Worm (Caenorhabditis elegans): Measurements from ENCODE around the gene srj-39.

The srj-39 gene

ce11 chrV:4104298-4104697 lies at the start of gene srj-39:
Gene srj-39, plus strand, starts transcription at chrV:4104598.
- TF ChIP-seq mec-3 (tag; optimal IDR thresholded peaks at IDR 0.05; ENCODE audit: borderline replicate concordance) (no peak), sox-2 (GFP tag; IDR thresholded peaks at IDR 0.05) (no peak), Y22D7AL.16 (tag; optimal IDR thresholded peaks at IDR 0.05) (no peak), pag-3 (tag; optimal IDR thresholded peaks at IDR 0.05; ENCODE audit: borderline replicate concordance) (no peak), ama-1 (optimal IDR thresholded peaks at IDR 0.05) (no peak), unc-3 (GFP tag; conservative IDR thresholded peaks at IDR 0.05) (no peak), unc-3 (tag; optimal IDR thresholded peaks at IDR 0.05) (no peak), ceh-30 (tag; optimal IDR thresholded peaks at IDR 0.05) (no peak), fkh-6 (tag; optimal IDR thresholded peaks at IDR 0.05) (no peak), elt-2 (tag; optimal IDR thresholded peaks at IDR 0.05) (no peak), nhr-232 (tag; optimal IDR thresholded peaks at IDR 0.05) (no peak), ceh-24 (tag; optimal IDR thresholded peaks at IDR 0.05) (no peak), hlh-8 (tag; optimal IDR thresholded peaks at IDR 0.05) (no peak), ahr-1 (tag; optimal IDR thresholded peaks at IDR 0.05) (no peak), pros-1 (tag; optimal IDR thresholded peaks at IDR 0.05) (no peak), dmd-4 (tag; optimal IDR thresholded peaks at IDR 0.05; ENCODE audit: borderline replicate concordance) (no peak), hlh-13 (GFP tag; optimal IDR thresholded peaks at IDR 0.05) (no peak)

ce11 chrV:4055025-4055424 lies 49.4 kb upstream of the srj-39 start, which contains the start of gene djr-1.2:
Gene djr-1.2, minus strand, starts transcription at chrV:4055125.
- TF ChIP-seq che-1 (tag; optimal IDR thresholded peaks at IDR 0.05) (no peak), dmd-4 (tag; optimal IDR thresholded peaks at IDR 0.05; ENCODE audit: borderline replicate concordance) (no peak), ahr-1 (tag; optimal IDR thresholded peaks at IDR 0.05) (no peak), K02D7.2 (tag; optimal IDR thresholded peaks at IDR 0.05) (no peak), npax-4 (tag; optimal IDR thresholded peaks at IDR 0.05) (no peak), C08G9.2 (tag; optimal IDR thresholded peaks at IDR 0.05) (no peak), unc-55 (GFP tag; optimal IDR thresholded peaks at IDR 0.05) (no peak), pros-1 (tag; optimal IDR thresholded peaks at IDR 0.05) (no peak), Y22D7AL.16 (tag; optimal IDR thresholded peaks at IDR 0.05) (no peak), pha-2 (tag; optimal IDR thresholded peaks at IDR 0.05) (no peak), pqm-1 (tag; optimal IDR thresholded peaks at IDR 0.05) (no peak), ceh-18 (tag; optimal IDR thresholded peaks at IDR 0.05) (no peak)

ce11 chrV:4056203-4056602 lies 48.2 kb upstream of the srj-39 start:
- TF ChIP-seq hlh-13 (GFP tag; optimal IDR thresholded peaks at IDR 0.05) = no peak
- TF ChIP-seq fkh-10 (GFP tag; optimal IDR thresholded peaks at IDR 0.05) = no peak
- no peak for TF ChIP-seq ceh-19 (GFP tag; optimal IDR thresholded peaks at IDR 0.05)
- TF ChIP-seq ceh-22 (tag; optimal IDR thresholded peaks at IDR 0.05) = no peak
- TF ChIP-seq rnt-1 (tag; optimal IDR thresholded peaks at IDR 0.05) = no peak
- TF ChIP-seq ttx-3 (tag; optimal IDR thresholded peaks at IDR 0.05) = no peak
- no peak for TF ChIP-seq C08G9.2 (tag; optimal IDR thresholded peaks at IDR 0.05)
- no peak for TF ChIP-seq dmd-4 (tag; optimal IDR thresholded peaks at IDR 0.05; ENCODE audit: borderline replicate concordance)
- TF ChIP-seq ceh-30 (tag; optimal IDR thresholded peaks at IDR 0.05) = no peak
- no peak for TF ChIP-seq K09A11.1 (tag; optimal IDR thresholded peaks at IDR 0.05; ENCODE audit: insufficient read depth)
- no peak for TF ChIP-seq ceh-48 (tag; optimal IDR thresholded peaks at IDR 0.05)
- no peak for TF ChIP-seq pros-1 (tag; optimal IDR thresholded peaks at IDR 0.05)
- no peak for TF ChIP-seq ceh-18 (tag; optimal IDR thresholded peaks at IDR 0.05)
- no peak for TF ChIP-seq lin-11 (tag; optimal IDR thresholded peaks at IDR 0.05)
- no peak for TF ChIP-seq pha-4 (tag; optimal IDR thresholded peaks at IDR 0.05)
- TF ChIP-seq dve-1 (tag; optimal IDR thresholded peaks at IDR 0.05) = no peak
- TF ChIP-seq gmeb-2 (tag; optimal IDR thresholded peaks at IDR 0.05) = no peak
- TF ChIP-seq hlh-15 (tag; optimal IDR thresholded peaks at IDR 0.05) = no peak
- TF ChIP-seq tbx-7 (tag; optimal IDR thresholded peaks at IDR 0.05) = no peak

- TF ChIP-seq nhr-232 (tag; optimal IDR thresholded peaks at IDR 0.05) (no peak), pros-1 (tag; optimal IDR thresholded peaks at IDR 0.05) (no peak), dmd-4 (tag; optimal IDR thresholded peaks at IDR 0.05; ENCODE audit: borderline replicate concordance) (no peak), ceh-24 (tag; optimal IDR thresholded peaks at IDR 0.05) (no peak), ets-4 (tag; optimal IDR thresholded peaks at IDR 0.05) (no peak), hlh-15 (tag; optimal IDR thresholded peaks at IDR 0.05) (no peak), fkh-6 (tag; optimal IDR thresholded peaks at IDR 0.05) (no peak), dve-1 (tag; optimal IDR thresholded peaks at IDR 0.05) (no peak), odd-2 (tag; optimal IDR thresholded peaks at IDR 0.05) (no peak), pha-4 (tag; optimal IDR thresholded peaks at IDR 0.05) (no peak), lin-11 (tag; optimal IDR thresholded peaks at IDR 0.05) (no peak), ceh-19 (GFP tag; optimal IDR thresholded peaks at IDR 0.05) (no peak), T23F11.4 (GFP tag; optimal IDR thresholded peaks at IDR 0.05) (no peak), ceh-34 (tag; optimal IDR thresholded peaks at IDR 0.05) (no peak), nfya-1 (tag; optimal IDR thresholded peaks at IDR 0.05) (no peak), fkh-10 (GFP tag; optimal IDR thresholded peaks at IDR 0.05) (no peak)
Measured at ce11 chrV:4073455-4073854, 30.9 kb upstream of the srj-39 start, which contains the start of gene otpl-2. Gene otpl-2, plus strand, starts transcription at chrV:4073755.
